Worm (Caenorhabditis elegans): ENCODE measurements around the gene R08D7.7.

R08D7.7 gene

DNA sequence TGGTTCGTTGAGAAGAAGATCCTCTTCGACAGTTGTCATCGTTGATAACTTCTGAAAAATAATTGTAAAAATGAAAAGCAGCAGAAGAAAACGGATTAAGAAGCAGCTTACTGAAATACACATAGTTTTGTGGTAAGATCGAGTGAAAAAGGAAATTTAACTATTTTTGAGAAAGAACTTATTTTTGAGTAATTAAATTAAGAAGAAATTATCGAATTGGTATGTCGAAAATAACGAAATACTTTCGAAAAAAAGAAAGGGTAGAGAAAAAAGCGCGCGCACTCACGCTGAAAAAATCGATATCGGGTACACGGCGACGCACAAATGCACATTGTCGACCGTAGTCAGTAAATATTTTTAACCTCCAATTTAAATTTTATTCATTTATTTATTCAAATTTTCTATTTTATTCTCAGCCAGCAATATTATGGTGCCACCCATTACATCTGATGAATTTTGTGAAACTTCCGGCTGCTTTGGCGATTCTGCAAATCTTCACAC lies 33.7 kb upstream of the R08D7.7 start, which contains the start of the genes ZK643.5 and ZK643.2 (continued):
- TF ChIP-seq fkh-8 (tag; optimal IDR thresholded peaks at IDR 0.05) (peak; percentile 27), sup-37 (GFP tag; optimal IDR thresholded peaks at IDR 0.05) (no peak), unc-30 (tag; optimal IDR thresholded peaks at IDR 0.05) (no peak), F16B12.6 (tag; optimal IDR thresholded peaks at IDR 0.05) (peak; percentile 87), ztf-4 (tag; optimal IDR thresholded peaks at IDR 0.05) (peak; percentile 11)

DNA sequence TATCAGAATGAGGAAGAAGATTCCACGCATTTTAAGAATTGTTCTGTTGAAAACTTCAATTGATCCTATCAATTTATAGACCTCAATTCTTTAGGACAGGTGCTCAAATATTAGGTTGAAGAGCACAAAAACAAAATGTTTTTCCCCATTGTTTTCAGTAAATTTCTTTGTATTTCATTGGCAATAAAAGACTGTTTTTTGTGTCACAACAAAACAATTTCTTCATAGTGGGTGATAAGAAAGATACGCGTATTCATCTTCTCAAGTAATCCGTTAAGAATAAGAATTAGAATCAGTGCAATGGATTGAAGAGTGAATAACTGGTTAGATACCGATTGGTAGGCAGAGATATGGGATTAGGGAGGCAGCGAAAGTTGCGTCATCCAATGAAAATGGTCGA lies 29.2 kb upstream of the R08D7.7 start, which contains the start of gene ZK643.6:
ZK643.6 (minus strand) TSS at position 101 of the 400 bp plus-strand sequence.
- TF ChIP-seq efl-1 (optimal IDR thresholded peaks at IDR 0.05) (no peak), efl-1 (GFP tag; optimal IDR thresholded peaks at IDR 0.05 in 1 of 2) (peak in 1 of 2 experiments; percentile 33), efl-3 (GFP tag; optimal IDR thresholded peaks at IDR 0.05) (no peak), lsy-2 (tag; optimal IDR thresholded peaks at IDR 0.05) (no peak), dsc-1 (tag; optimal IDR thresholded peaks at IDR 0.05) (peak; percentile 1), hpl-2 (GFP tag; optimal IDR thresholded peaks at IDR 0.05) (no peak)

DNA sequence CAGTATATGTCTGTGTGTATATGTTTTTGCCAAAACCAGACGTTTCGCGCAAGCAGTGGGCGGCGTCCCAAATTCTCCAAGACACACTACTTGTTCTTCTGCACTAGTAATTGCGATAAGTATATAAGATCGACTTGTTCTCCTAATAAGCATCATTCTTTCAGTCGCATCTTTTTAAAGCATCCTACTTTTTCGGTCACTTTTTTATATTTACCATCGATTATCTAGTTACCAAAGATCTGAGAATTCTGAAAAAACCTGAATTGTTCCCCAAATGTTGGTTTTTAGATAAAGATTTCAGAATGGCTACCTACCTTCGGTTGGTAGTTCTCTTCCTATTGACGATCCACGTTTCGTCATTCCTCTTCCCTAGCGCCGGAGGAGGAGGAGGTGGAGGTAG lies 27.9 kb upstream of the R08D7.7 start, which contains the start of gene grl-25:
grl-25 (plus strand) TSS at position 301 of the 400 bp plus-strand sequence.
- TF ChIP-seq mab-9 (GFP tag; IDR thresholded peaks at IDR 0.05) (no peak), nhr-47 (tag; optimal IDR thresholded peaks at IDR 0.05) (no peak), lin-14 (GFP tag; optimal IDR thresholded peaks at IDR 0.05) (no peak), unc-62 (GFP tag; optimal IDR thresholded peaks at IDR 0.05) (no peak), ztf-11 (tag; optimal IDR thresholded peaks at IDR 0.05) (no peak), aha-1 (tag; optimal IDR thresholded peaks at IDR 0.05) (no peak), nhr-12 (tag; optimal IDR thresholded peaks at IDR 0.05) (no peak), jun-1 (tag; optimal IDR thresholded peaks at IDR 0.05) (no peak), pag-3 (tag; optimal IDR thresholded peaks at IDR 0.05; ENCODE audit: borderline replicate concordance, insufficient read depth) (no peak)

DNA sequence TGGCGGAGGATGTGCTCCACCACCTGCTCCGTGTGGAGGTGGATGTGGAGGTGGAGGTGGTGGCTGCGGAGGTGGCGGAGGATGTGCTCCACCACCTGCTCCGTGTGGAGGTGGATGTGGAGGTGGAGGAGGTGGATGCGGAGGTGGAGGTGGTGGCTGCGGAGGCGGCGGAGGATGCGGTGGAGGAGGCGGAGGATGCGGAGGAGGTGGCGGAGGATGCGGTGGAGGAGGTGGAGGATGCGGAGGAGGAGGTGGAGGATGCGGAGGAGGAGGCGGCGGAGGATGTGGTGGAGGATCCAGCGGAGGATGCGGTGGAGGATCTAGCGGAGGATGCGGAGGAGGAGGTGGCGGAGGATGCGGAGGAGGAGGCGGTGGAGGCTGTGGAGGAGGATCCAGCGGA lies 27.4 kb upstream of the R08D7.7 start:
- TF ChIP-seq xbp-1 (tag; optimal IDR thresholded peaks at IDR 0.05) = no peak
- peak; percentile 68 for TF ChIP-seq ceh-8 (GFP tag; optimal IDR thresholded peaks at IDR 0.05)

DNA sequence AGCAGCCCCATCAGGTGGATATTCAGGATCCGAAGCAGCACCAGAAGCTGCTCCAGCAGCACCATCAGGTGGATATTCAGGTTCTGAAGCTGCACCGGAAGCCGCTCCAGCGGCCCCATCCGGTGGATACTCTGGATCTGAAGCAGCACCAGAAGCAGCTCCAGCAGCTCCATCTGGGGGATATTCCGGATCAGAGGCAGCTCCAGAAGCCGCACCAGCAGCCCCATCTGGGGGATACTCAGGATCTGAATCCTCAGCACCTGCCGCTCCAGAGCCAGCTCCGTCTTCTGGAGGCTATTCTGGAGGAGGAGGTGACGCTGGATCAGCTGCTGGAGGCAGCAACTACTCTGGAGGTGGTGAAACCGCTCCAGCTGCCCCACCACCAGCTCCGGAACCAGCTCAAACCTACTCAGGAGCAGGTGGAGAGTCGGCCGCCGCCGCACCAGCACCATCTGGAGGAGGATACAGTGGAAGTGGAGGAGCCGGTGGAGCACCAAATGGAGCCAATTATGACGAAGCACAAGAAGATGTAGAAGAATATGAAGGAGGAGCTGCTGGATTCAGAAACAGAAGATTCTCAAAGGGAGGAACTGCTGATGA lies 25.1 kb upstream of the R08D7.7 start:
- TF ChIP-seq ceh-8 (GFP tag; optimal IDR thresholded peaks at IDR 0.05) (peak; percentile 45), dsc-1 (tag; optimal IDR thresholded peaks at IDR 0.05) (no peak), efl-1 (optimal IDR thresholded peaks at IDR 0.05) (no peak), efl-1 (GFP tag; optimal IDR thresholded peaks at IDR 0.05 in 1 of 2) (peak in 1 of 2 experiments; percentile 38)

DNA sequence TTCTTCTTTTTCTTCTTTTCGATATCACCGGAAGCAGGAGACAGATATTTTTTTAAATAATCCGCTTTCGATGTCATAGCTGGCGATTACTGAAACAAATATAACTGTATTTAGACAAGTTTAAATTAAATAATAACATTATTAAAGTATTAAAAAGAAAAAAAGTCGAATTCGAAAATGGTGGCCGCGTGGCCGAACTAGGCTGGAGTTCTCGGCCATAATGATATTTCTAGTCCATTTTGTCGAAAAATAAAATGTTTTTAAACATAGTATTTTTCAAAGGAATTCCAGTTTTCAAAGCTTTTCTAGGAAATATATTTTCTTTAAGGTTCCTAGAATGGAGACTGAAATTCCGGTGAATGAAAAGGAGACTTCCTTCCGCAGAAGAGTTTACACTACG lies 22.2 kb upstream of the R08D7.7 start, which contains the start of the genes bud-13 and rpap-2:
bud-13 (minus strand) TSS at position 89 of the 400 bp plus-strand sequence.
rpap-2 (plus strand) TSS at position 329 of the 400 bp plus-strand sequence.
- TF ChIP-seq snu-23 (GFP tag; optimal IDR thresholded peaks at IDR 0.05) = no peak
- TF ChIP-seq ceh-82 (tag; optimal IDR thresholded peaks at IDR 0.05) = no peak
- TF ChIP-seq unc-130 (tag; optimal IDR thresholded peaks at IDR 0.05) = no peak
- TF ChIP-seq C04F5.9 (tag; optimal IDR thresholded peaks at IDR 0.05) = no peak
- TF ChIP-seq ztf-4 (tag; optimal IDR thresholded peaks at IDR 0.05) = no peak
- TF ChIP-seq dsc-1 (tag; optimal IDR thresholded peaks at IDR 0.05) = no peak
- TF ChIP-seq jun-1 (tag; optimal IDR thresholded peaks at IDR 0.05) = no peak
- TF ChIP-seq unc-98 (GFP tag; IDR thresholded peaks at IDR 0.05) = no peak
- TF ChIP-seq fkh-4 (tag; optimal IDR thresholded peaks at IDR 0.05; ENCODE audit: borderline replicate concordance) = peak; percentile 32
- no peak for TF ChIP-seq grh-1 (GFP tag; IDR thresholded peaks at IDR 0.05)
- TF ChIP-seq hpl-2 (GFP tag; optimal IDR thresholded peaks at IDR 0.05) = no peak
- no peak for TF ChIP-seq fkh-8 (tag; optimal IDR thresholded peaks at IDR 0.05)
- TF ChIP-seq hlh-17 (GFP tag; optimal IDR thresholded peaks at IDR 0.05; ENCODE audit: borderline replicate concordance) = no peak
- TF ChIP-seq mab-9 (GFP tag; IDR thresholded peaks at IDR 0.05) = no peak
- peak; percentile 65 for TF ChIP-seq ceh-90 (tag; optimal IDR thresholded peaks at IDR 0.05)
- TF ChIP-seq efl-1 (optimal IDR thresholded peaks at IDR 0.05) = no peak
- peak in 1 of 2 experiments; percentile 11 for TF ChIP-seq efl-1 (GFP tag; optimal IDR thresholded peaks at IDR 0.05 in 1 of 2)
- TF ChIP-seq blmp-1 (tag; optimal IDR thresholded peaks at IDR 0.05) = no peak
- TF ChIP-seq mep-1 (tag; optimal IDR thresholded peaks at IDR 0.05) = peak; percentile 15
- peak; percentile 27 for TF ChIP-seq nhr-47 (tag; optimal IDR thresholded peaks at IDR 0.05)
- TF ChIP-seq vab-15 (tag; optimal IDR thresholded peaks at IDR 0.05) = no peak
- no peak for TF ChIP-seq ceh-88 (GFP tag; IDR thresholded peaks at IDR 0.05)
- peak; percentile 27 for TF ChIP-seq lir-3 (tag; optimal IDR thresholded peaks at IDR 0.05; ENCODE audit: poor library complexity)
- TF ChIP-seq dpl-1 (GFP tag; optimal IDR thresholded peaks at IDR 0.05) = peak in 1 of 3 experiments; percentile 12
- no peak for TF ChIP-seq ceh-8 (GFP tag; optimal IDR thresholded peaks at IDR 0.05)
- TF ChIP-seq pqm-1 (tag; optimal IDR thresholded peaks at IDR 0.05) = no peak
- no peak for TF ChIP-seq alr-1 (tag; optimal IDR thresholded peaks at IDR 0.05; ENCODE audit: borderline replicate concordance)
